Fruit fly (Drosophila melanogaster): ENCODE data around the gene mei-217.

mei-217 gene

dm6 chrX:17125017-17125821, 17.6 kb downstream of the mei-217 start (continued):
- TF ChIP-seq Fer1 (GFP tag; optimal IDR thresholded peaks at IDR 0.05) (peak; percentile 85), mam (GFP tag; optimal IDR thresholded peaks at IDR 0.05) (peak; percentile 51), CG12155 (GFP tag; optimal IDR thresholded peaks at IDR 0.05) (peak; percentile 24), Usf (GFP tag; optimal IDR thresholded peaks at IDR 0.05) (no peak), pzg (GFP tag; optimal IDR thresholded peaks at IDR 0.05) (peak; percentile 8), danr (GFP tag; IDR thresholded peaks at IDR 0.05) (peak; percentile 36; the same call in 1 of the 2 replicates), fd96Cb (tag; optimal IDR thresholded peaks at IDR 0.05) (peak; percentile 56), CG32767 (GFP tag; IDR thresholded peaks at IDR 0.05) (peak; percentile 44; the same call in 1 of the 2 replicates), pita (GFP tag; optimal IDR thresholded peaks at IDR 0.05) (no peak), CG17802 (tag; optimal IDR thresholded peaks at IDR 0.05) (no peak), vfl (GFP tag; optimal IDR thresholded peaks at IDR 0.05) (no peak), bsh (GFP tag; optimal IDR thresholded peaks at IDR 0.05) (peak in 1 of 2 experiments; percentile 45), otp (GFP tag; IDR thresholded peaks at IDR 0.05) (peak; percentile 37; the same call in 1 of the 3 replicates), crp (GFP tag; optimal IDR thresholded peaks at IDR 0.05) (no peak), Hr39 (optimal IDR thresholded peaks at IDR 0.05) (no peak), sens-2 (GFP tag; IDR thresholded peaks at IDR 0.05) (0 out of 2 replicates have a peak, but pooled peaks have one; percentile 40), Nf-YA (GFP tag; IDR thresholded peaks at IDR 0.05) (peak; percentile 53; the same call in 1 of the 2 replicates), disco-r (GFP tag; optimal IDR thresholded peaks at IDR 0.05) (no peak), cas (GFP tag; IDR thresholded peaks at IDR 0.05) (0 out of 2 replicates have a peak, but pooled peaks have one; percentile 18), gt (GFP tag; IDR thresholded peaks at IDR 0.05) (no peak), CG4328 (GFP tag; optimal IDR thresholded peaks at IDR 0.05) (peak; percentile 23), CG14014 (GFP tag; IDR thresholded peaks at IDR 0.05) (peak; percentile 72), vvl (GFP tag; IDR thresholded peaks at IDR 0.05) (peak; percentile 77), CG7271 (tag; optimal IDR thresholded peaks at IDR 0.05) (no peak), CG18599 (GFP tag; optimal IDR thresholded peaks at IDR 0.05) (peak; percentile 82), CG30020 (tag; optimal IDR thresholded peaks at IDR 0.05) (no peak), CG2120 (GFP tag; optimal IDR thresholded peaks at IDR 0.05) (peak; percentile 73), sr (GFP tag; IDR thresholded peaks at IDR 0.05) (no peak), CG4820 (GFP tag; optimal IDR thresholded peaks at IDR 0.05) (peak; percentile 27), seq (GFP tag; IDR thresholded peaks at IDR 0.05) (peak; percentile 67), ato (GFP tag; IDR thresholded peaks at IDR 0.05; ENCODE audit: partially characterized antibody) (peak; percentile 77), luna (GFP tag; optimal IDR thresholded peaks at IDR 0.05) (no peak), CG11247 (GFP tag; IDR thresholded peaks at IDR 0.05) (peak; percentile 53), tna (GFP tag; IDR thresholded peaks at IDR 0.05; ENCODE audit: partially characterized antibody) (peak; percentile 69), Stat92E (GFP tag; optimal IDR thresholded peaks at IDR 0.05) (no peak), CG14860 (GFP tag; IDR thresholded peaks at IDR 0.05; ENCODE audit: partially characterized antibody) (peak; percentile 87), CG3163 (GFP tag; optimal IDR thresholded peaks at IDR 0.05) (peak; percentile 39), C15 (GFP tag; IDR thresholded peaks at IDR 0.05) (no peak), odd (GFP tag; optimal IDR thresholded peaks at IDR 0.05) (peak; percentile 17), insv (GFP tag; optimal IDR thresholded peaks at IDR 0.05) (no peak), shn (GFP tag; optimal IDR thresholded peaks at IDR 0.05) (peak; percentile 10), CG8944 (GFP tag; optimal IDR thresholded peaks at IDR 0.05) (peak; percentile 18), CG14667 (GFP tag; IDR thresholded peaks at IDR 0.05) (peak; percentile 45), sqz (GFP tag; optimal IDR thresholded peaks at IDR 0.05) (peak; percentile 100), CG30431 (GFP tag; optimal IDR thresholded peaks at IDR 0.05) (no peak), ttk (GFP tag; IDR thresholded peaks at IDR 0.05) (peak; percentile 58), esg (GFP tag; conservative IDR thresholded peaks at IDR 0.05) (peak; percentile 71), CG8359 (GFP tag; optimal IDR thresholded peaks at IDR 0.05; ENCODE audit: borderline replicate concordance) (no peak), CG12104 (GFP tag; optimal IDR thresholded peaks at IDR 0.05) (peak; percentile 10)
